Worm (Caenorhabditis elegans) whole organism, late embryonic: ENCODE results near the gene ZK84.2.

Experiments
- F13H6.1 ChIP-seq: sonication (generic microtip); optimal IDR thresholded peaks from 2 replicates; lab custom pipeline; 2016; ENCODE audit warnings: missing genetic modification characterization, missing compliant biosample characterization
- Y22D7AL.16 ChIP-seq: sonication (generic microtip); optimal IDR thresholded peaks from 2 replicates; lab custom pipeline; 2016; ENCODE audit warnings: missing genetic modification characterization, missing compliant biosample characterization
- ceh-14 ChIP-seq: sonication (generic microtip); optimal IDR thresholded peaks from 2 replicates; lab custom pipeline; 2016; ENCODE audit warnings: missing genotype, missing genetic modification characterization, missing compliant biosample characterization
- ceh-18 ChIP-seq: sonication (generic microtip); optimal IDR thresholded peaks from 2 replicates; lab custom pipeline; 2016; ENCODE audit warnings: missing genetic modification characterization, missing compliant biosample characterization
- ceh-2 ChIP-seq: sonication (generic microtip); optimal IDR thresholded peaks from 2 replicates; lab custom pipeline; 2016; ENCODE audit warnings: missing genotype, missing genetic modification characterization, missing compliant biosample characterization
- ceh-22 ChIP-seq: sonication (generic microtip); optimal IDR thresholded peaks from 2 replicates; lab custom pipeline; 2017; ENCODE audit warnings: missing biosample characterization, missing genetic modification characterization
- ceh-34 ChIP-seq: sonication (generic microtip); optimal IDR thresholded peaks from 2 replicates; lab custom pipeline; 2016; ENCODE audit warnings: mild to moderate bottlenecking, missing genetic modification characterization, missing compliant biosample characterization
- ceh-45 ChIP-seq: fragments of 200-800 bp; sonication (Bioruptor generic); IDR thresholded peaks from 2 replicates; pipeline ENCODE4 v1.3.6; 2022; ENCODE audit warnings: missing genetic modification reagents, missing genetic modification characterization, missing compliant biosample characterization
- che-1 ChIP-seq: sonication (generic microtip); optimal IDR thresholded peaks from 2 replicates; lab custom pipeline; 2016; ENCODE audit warnings: mild to moderate bottlenecking, missing genetic modification characterization, missing compliant biosample characterization
- dmd-4 ChIP-seq: sonication (generic microtip); optimal IDR thresholded peaks from 2 replicates; lab custom pipeline; 2016; ENCODE audit warnings: borderline replicate concordance, missing genetic modification characterization, missing compliant biosample characterization
- elt-4 ChIP-seq: sonication (generic microtip); optimal IDR thresholded peaks from 2 replicates; lab custom pipeline; 2016; ENCODE audit warnings: missing genetic modification characterization, missing compliant biosample characterization
- eyg-1 ChIP-seq: sonication (generic microtip); optimal IDR thresholded peaks from 2 replicates; lab custom pipeline; 2016; ENCODE audit warnings: missing genotype, missing genetic modification characterization, missing compliant biosample characterization
- fkh-10 ChIP-seq: fragments of 150-350 bp; optimal IDR thresholded peaks from 2 replicates; lab custom pipeline; 2014; ENCODE audit warnings: missing biosample characterization, missing genetic modification reagents, missing genetic modification characterization
- gmeb-2 ChIP-seq: sonication (generic microtip); optimal IDR thresholded peaks from 2 replicates; lab custom pipeline; 2016; ENCODE audit warnings: missing genetic modification characterization, inconsistent platforms, missing compliant biosample characterization
- hlh-15 ChIP-seq: sonication (generic microtip); optimal IDR thresholded peaks from 2 replicates; lab custom pipeline; 2016; ENCODE audit warnings: missing genetic modification characterization, missing compliant biosample characterization
- hlh-30 ChIP-seq: sonication (generic microtip); optimal IDR thresholded peaks from 2 replicates; lab custom pipeline; 2017; ENCODE audit warnings: antibody characterized with exemption, missing genetic modification characterization, missing compliant biosample characterization; ENCODE audit not compliant: insufficient read depth
- lim-6 ChIP-seq: sonication (generic microtip); optimal IDR thresholded peaks from 2 replicates; lab custom pipeline; 2016; ENCODE audit warnings: missing genetic modification characterization, missing compliant biosample characterization
- lin-11 ChIP-seq: fragments of 200-800 bp; sonication (Bioruptor generic); optimal IDR thresholded peaks from 2 replicates; lab custom pipeline; 2018; ENCODE audit warnings: mild to moderate bottlenecking, missing genetic modification characterization, missing compliant biosample characterization
- mec-3 ChIP-seq: sonication (generic microtip); optimal IDR thresholded peaks from 2 replicates; lab custom pipeline; 2016; ENCODE audit warnings: borderline replicate concordance, missing genetic modification characterization, missing compliant biosample characterization
- nhr-232 ChIP-seq: sonication (generic microtip); optimal IDR thresholded peaks from 2 replicates; lab custom pipeline; 2016; ENCODE audit warnings: missing genetic modification characterization, missing compliant biosample characterization
- npax-4 ChIP-seq: sonication (generic microtip); optimal IDR thresholded peaks from 2 replicates; lab custom pipeline; 2016; ENCODE audit warnings: missing genetic modification characterization, missing compliant biosample characterization
- odd-2 ChIP-seq: sonication (generic microtip); optimal IDR thresholded peaks from 2 replicates; lab custom pipeline; 2017; ENCODE audit warnings: antibody characterized with exemption, mild to moderate bottlenecking, missing genetic modification characterization, missing compliant biosample characterization
- pag-3 ChIP-seq: sonication (generic microtip); optimal IDR thresholded peaks from 2 replicates; lab custom pipeline; 2016; ENCODE audit warnings: missing compliant biosample characterization, missing genetic modification characterization, borderline replicate concordance
- pha-2 ChIP-seq: sonication (generic microtip); optimal IDR thresholded peaks from 2 replicates; lab custom pipeline; 2017; ENCODE audit warnings: mild to moderate bottlenecking, missing genetic modification characterization, missing compliant biosample characterization
- pha-4 ChIP-seq: fragments of 150-350 bp; optimal IDR thresholded peaks from 2 replicates; lab custom pipeline; 2018; ENCODE audit warnings: missing biosample characterization, missing genetic modification reagents, missing genetic modification characterization
- pqm-1 ChIP-seq: sonication (generic microtip); optimal IDR thresholded peaks from 2 replicates; lab custom pipeline; 2016; ENCODE audit warnings: missing genetic modification characterization, missing compliant biosample characterization
- ref-2 ChIP-seq: sonication (generic microtip); optimal IDR thresholded peaks from 2 replicates; lab custom pipeline; 2016; ENCODE audit warnings: missing genetic modification characterization, missing compliant biosample characterization
- rnt-1 ChIP-seq: sonication (generic microtip); optimal IDR thresholded peaks from 2 replicates; lab custom pipeline; 2016; ENCODE audit warnings: missing genetic modification characterization, missing compliant biosample characterization
- sdc-2 ChIP-seq: sonication (generic microtip); optimal IDR thresholded peaks from 2 replicates; lab custom pipeline; 2016; ENCODE audit warnings: missing genotype, missing genetic modification characterization, missing compliant biosample characterization
- tbx-2 ChIP-seq: sonication (generic microtip); optimal IDR thresholded peaks from 2 replicates; lab custom pipeline; 2016; ENCODE audit warnings: missing genetic modification characterization, missing compliant biosample characterization
- tbx-7 ChIP-seq: sonication (generic microtip); optimal IDR thresholded peaks from 2 replicates; lab custom pipeline; 2016; ENCODE audit warnings: missing genotype, missing genetic modification characterization, missing compliant biosample characterization
- unc-3 ChIP-seq, 2 experiments: fragments of 200-800 bp in 1 of 2; sonication (Bioruptor generic) in 1 of 2; sonication (generic microtip) in 1 of 2; conservative IDR thresholded peaks in 1 of 2; optimal IDR thresholded peaks in 1 of 2; 2 replicates each; pipeline versions ENCODE4 v1.3.6 to Lab custom; 2016 to 2022; ENCODE audit warnings: missing compliant biosample characterization in 2 of 2, missing genetic modification characterization in 2 of 2, missing genetic modification reagents in 1 of 2
- unc-42 ChIP-seq: sonication (generic microtip); optimal IDR thresholded peaks from 2 replicates; lab custom pipeline; 2016; ENCODE audit warnings: missing genotype, missing genetic modification characterization, missing compliant biosample characterization
- unc-55 ChIP-seq: sonication (generic microtip); optimal IDR thresholded peaks from 2 replicates; lab custom pipeline; 2017; ENCODE audit warnings: missing biosample characterization, missing genetic modification reagents, missing genetic modification characterization
- zip-5 ChIP-seq: sonication (generic microtip); optimal IDR thresholded peaks from 2 replicates; lab custom pipeline; 2016; ENCODE audit warnings: missing genetic modification characterization, missing compliant biosample characterization

ZK84.2 gene

ce11 chrII:5996066-5996465 lies 18.1 kb upstream of the ZK84.2 start, which contains the start of gene ins-4:
Gene ins-4, plus strand, starts transcription at chrII:5996366.
- TF ChIP-seq Y22D7AL.16 (tag; lab: Kevin White, UChicago) (no peak), pqm-1 (tag; lab: Kevin White, UChicago) (no peak), ceh-18 (no peak), unc-3 (GFP tag; conservative IDR thresholded peaks at IDR 0.05; lab: Robert Waterston, UW) (no peak), unc-3 (tag; optimal IDR thresholded peaks at IDR 0.05; lab: Kevin White, UChicago) (no peak), ceh-2 (tag; lab: Kevin White, UChicago) (no peak), pha-4 (tag; lab: Kevin White, UChicago) (no peak), che-1 (tag; lab: Kevin White, UChicago) (no peak), fkh-10 (GFP tag; lab: Kevin White, UChicago) (no peak), unc-55 (GFP tag; lab: Kevin White, UChicago) (no peak), mec-3 (tag; lab: Kevin White, UChicago) (no peak), elt-4 (tag; lab: Kevin White, UChicago) (no peak), zip-5 (no peak), nhr-232 (tag; lab: Kevin White, UChicago) (no peak), rnt-1 (tag; lab: Kevin White, UChicago) (no peak), gmeb-2 (tag; lab: Kevin White, UChicago) (no peak), unc-42 (tag; lab: Kevin White, UChicago) (no peak), ceh-22 (tag; lab: Kevin White, UChicago) (no peak), lim-6 (tag; lab: Kevin White, UChicago) (no peak), lin-11 (no peak)

- no peak for TF ChIP-seq ceh-34 (tag; lab: Kevin White, UChicago)
- no peak for TF ChIP-seq fkh-10 (GFP tag; lab: Kevin White, UChicago)
- no peak for TF ChIP-seq pag-3 (tag; lab: Kevin White, UChicago)
- TF ChIP-seq F13H6.1 (tag; lab: Kevin White, UChicago): no peak
- TF ChIP-seq sdc-2: no peak
- TF ChIP-seq dmd-4: no peak
- no peak for TF ChIP-seq pha-4 (tag; lab: Kevin White, UChicago)
- no peak for TF ChIP-seq odd-2 (tag; lab: Kevin White, UChicago)
- TF ChIP-seq hlh-15 (tag; lab: Kevin White, UChicago): no peak
- TF ChIP-seq mec-3 (tag; lab: Kevin White, UChicago): no peak
- no peak for TF ChIP-seq elt-4 (tag; lab: Kevin White, UChicago)
- no peak for TF ChIP-seq ceh-45 (GFP tag; lab: Robert Waterston, UW)
- TF ChIP-seq hlh-30: no peak
- no peak for TF ChIP-seq pha-2 (tag; lab: Kevin White, UChicago)
- TF ChIP-seq ceh-14 (tag; lab: Kevin White, UChicago): no peak
- no peak for TF ChIP-seq eyg-1
- TF ChIP-seq npax-4 (tag; lab: Kevin White, UChicago): no peak
- no peak for TF ChIP-seq ref-2
- no peak for TF ChIP-seq tbx-2 (tag; lab: Kevin White, UChicago)
These were observed 16.9 kb upstream of the ZK84.2 start, which contains the start of gene ins-5 for ce11 chrII:5997257-5997656. Gene ins-5, plus strand, starts transcription at chrII:5997557.

ce11 chrII:6000136-6000535 lies 14.0 kb upstream of the ZK84.2 start, which contains the start of gene ins-6:
Gene ins-6, plus strand, starts transcription at chrII:6000436.
- no peak for TF ChIP-seq unc-55 (GFP tag; lab: Kevin White, UChicago)
- TF ChIP-seq odd-2 (tag; lab: Kevin White, UChicago): no peak
- no peak for TF ChIP-seq zip-5
- TF ChIP-seq unc-3 (GFP tag; conservative IDR thresholded peaks at IDR 0.05; lab: Robert Waterston, UW): no peak
- TF ChIP-seq unc-3 (tag; optimal IDR thresholded peaks at IDR 0.05; lab: Kevin White, UChicago): no peak
- no peak for TF ChIP-seq lin-11
- TF ChIP-seq, all 69 proteins: peak for 0

- TF ChIP-seq tbx-7 (tag; lab: Kevin White, UChicago) (no peak), unc-55 (GFP tag; lab: Kevin White, UChicago) (peak; percentile 68), hlh-30 (peak; percentile 46)
These were observed 13.2 kb upstream of the ZK84.2 start for ce11 chrII:6001004-6001403.
